Fruit fly (Drosophila melanogaster): ENCODE measurements around the gene galectin.

dm6 chr2L:88528-88927, 17.0 kb downstream of the galectin start:
- TF ChIP-seq kay (GFP tag; ENCODE audit: borderline replicate concordance) (no peak), tj (GFP tag; optimal IDR thresholded peaks at IDR 0.05) (no peak), ovo (GFP tag; optimal IDR thresholded peaks at IDR 0.05) (no peak), Hr96 (GFP tag; optimal IDR thresholded peaks at IDR 0.05) (no peak), bab1 (GFP tag; optimal IDR thresholded peaks at IDR 0.05) (no peak), cic (GFP tag; optimal IDR thresholded peaks at IDR 0.05) (no peak), CG14711 (tag; optimal IDR thresholded peaks at IDR 0.05) (no peak), CG7101 (tag; optimal IDR thresholded peaks at IDR 0.05) (no peak), CG7045 (GFP tag; optimal IDR thresholded peaks at IDR 0.05) (no peak), pad (GFP tag; optimal IDR thresholded peaks at IDR 0.05) (no peak), CG1620 (GFP tag; optimal IDR thresholded peaks at IDR 0.05) (no peak)
